Worm (Caenorhabditis elegans) whole organism, early embryonic: ENCODE results near the gene E04F6.4.

Experiments
- B0310.2 ChIP-seq: sonication (generic microtip); optimal IDR thresholded peaks from 2 replicates; lab custom pipeline; 2016; ENCODE audit warnings: mild to moderate bottlenecking, missing genetic modification characterization, missing compliant biosample characterization
- F13C5.2 ChIP-seq: sonication (generic microtip); optimal IDR thresholded peaks from 2 replicates; lab custom pipeline; 2017; ENCODE audit warnings: mild to moderate bottlenecking, missing genetic modification characterization, inconsistent platforms, missing compliant biosample characterization
- aly-1 ChIP-seq: sonication (generic microtip); optimal IDR thresholded peaks from 2 replicates; lab custom pipeline; 2016; ENCODE audit warnings: missing genetic modification characterization, missing compliant biosample characterization
- ama-1 ChIP-seq: fragments of 150-350 bp; optimal IDR thresholded peaks from 2 replicates; lab custom pipeline; 2014
- ceh-13 ChIP-seq: fragments of 200-800 bp; sonication (Bioruptor generic); optimal IDR thresholded peaks from 2 replicates; lab custom pipeline; 2018; ENCODE audit warnings: mild to moderate bottlenecking, missing genetic modification characterization, missing compliant biosample characterization
- ceh-36 ChIP-seq: sonication (generic microtip); optimal IDR thresholded peaks from 2 replicates; lab custom pipeline; 2016; ENCODE audit warnings: missing genetic modification characterization, inconsistent platforms, missing compliant biosample characterization
- ets-7 ChIP-seq: sonication (generic microtip); optimal IDR thresholded peaks from 2 replicates; lab custom pipeline; 2016; ENCODE audit warnings: missing genotype, missing genetic modification characterization, missing compliant biosample characterization
- flt-1 ChIP-seq: fragments of 200-800 bp; sonication (Bioruptor generic); IDR thresholded peaks from 2 replicates; pipeline ENCODE4 v1.3.6; 2022; ENCODE audit warnings: missing genetic modification characterization, missing compliant biosample characterization
- hmbx-1 ChIP-seq: sonication (generic microtip); optimal IDR thresholded peaks from 2 replicates; lab custom pipeline; 2016; ENCODE audit warnings: mild to moderate bottlenecking, missing genetic modification characterization, missing compliant biosample characterization
- hmg-4 ChIP-seq: fragments of 200-800 bp; sonication (Bioruptor generic); optimal IDR thresholded peaks from 2 replicates; lab custom pipeline; 2018; ENCODE audit warnings: mild to moderate bottlenecking, missing genetic modification characterization, missing compliant biosample characterization
- hnd-1 ChIP-seq: sonication (generic microtip); optimal IDR thresholded peaks from 2 replicates; lab custom pipeline; 2016; ENCODE audit warnings: missing genetic modification characterization, missing compliant biosample characterization
- pes-1 ChIP-seq: fragments of 200-800 bp; sonication (Bioruptor generic); IDR thresholded peaks from 2 replicates; pipeline ENCODE4 v1.3.6; 2022; ENCODE audit warnings: missing genetic modification reagents, missing genetic modification characterization, missing compliant biosample characterization
- scrt-1 ChIP-seq: fragments of 200-800 bp; sonication (Bioruptor generic); IDR thresholded peaks from 2 replicates; pipeline ENCODE4 v1.3.6; 2022; ENCODE audit warnings: missing genetic modification characterization, missing compliant biosample characterization
- sea-1 ChIP-seq: fragments of 200-800 bp; sonication (Bioruptor generic); conservative IDR thresholded peaks from 2 replicates; pipeline ENCODE4 v1.3.6; 2022; ENCODE audit warnings: missing genetic modification characterization, missing compliant biosample characterization
- tbx-11 ChIP-seq: fragments of 200-800 bp; sonication (Bioruptor generic); IDR thresholded peaks from 2 replicates; pipeline ENCODE4 v1.3.6; 2022; ENCODE audit warnings: missing genetic modification characterization, missing compliant biosample characterization
- tbx-37 ChIP-seq: fragments of 200-800 bp; sonication (Bioruptor generic); conservative IDR thresholded peaks from 2 replicates; pipeline ENCODE4 v1.3.6; 2022; ENCODE audit warnings: missing genetic modification reagents, missing genetic modification characterization, missing compliant biosample characterization
- tra-4 ChIP-seq: sonication (generic microtip); optimal IDR thresholded peaks from 2 replicates; lab custom pipeline; 2017; ENCODE audit warnings: missing genetic modification characterization, missing compliant biosample characterization

The E04F6.4 gene

DNA sequence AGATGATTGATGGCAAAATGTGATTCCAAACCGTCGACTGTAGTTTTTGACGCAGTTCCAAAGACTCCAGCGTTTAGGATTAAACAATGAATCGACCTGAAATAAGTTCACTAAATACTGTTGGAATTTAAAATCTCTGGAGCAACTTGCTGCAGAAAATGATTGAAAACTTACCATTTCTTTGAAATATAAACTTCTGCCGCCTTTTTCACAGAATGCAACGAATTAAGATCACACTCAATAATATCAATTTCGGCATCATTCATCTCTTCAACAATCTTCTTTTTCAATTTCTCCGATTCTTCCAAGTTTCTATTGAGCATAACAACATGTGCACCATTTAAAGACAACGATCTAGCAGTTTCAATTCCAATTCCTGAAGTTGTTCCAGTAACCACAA lies 18.4 kb downstream of the E04F6.4 start:
- TF ChIP-seq ceh-36 (tag; lab: Kevin White, UChicago) (no peak), tbx-11 (GFP tag; lab: Robert Waterston, UW) (no peak), F13C5.2 (tag; lab: Kevin White, UChicago) (no peak), ama-1 (lab: Kevin White, UChicago) (no peak)

DNA sequence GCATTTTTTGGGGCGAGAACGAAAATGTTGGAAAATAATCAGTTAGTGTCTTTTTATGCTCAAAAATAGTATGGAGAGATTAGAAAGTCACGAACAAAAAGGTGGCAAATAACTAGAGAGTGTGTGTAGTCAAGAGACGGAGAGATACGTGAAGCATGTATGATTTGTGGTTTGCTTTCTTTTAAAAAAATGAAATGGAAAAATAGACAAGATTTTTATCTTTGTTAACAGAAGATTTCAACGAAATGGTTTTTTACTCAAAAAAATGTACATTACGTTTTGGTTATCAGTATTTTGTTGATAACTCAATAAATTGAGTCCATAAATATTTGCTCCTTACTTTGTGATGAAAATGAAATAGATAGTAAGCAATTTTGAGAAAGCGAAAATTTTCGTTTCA lies 19.0 kb downstream of the E04F6.4 start, which contains the start of gene dhs-7:
Gene dhs-7 (minus strand): TSS at position 277 of the 400 bp plus-strand sequence.
- TF ChIP-seq B0310.2, result no peak
- no peak for TF ChIP-seq sea-1
- no peak for TF ChIP-seq F13C5.2 (tag; lab: Kevin White, UChicago)
- no peak for TF ChIP-seq aly-1 (tag; lab: Kevin White, UChicago)
- no peak for TF ChIP-seq flt-1 (GFP tag; lab: Robert Waterston, UW)
- no peak for TF ChIP-seq ceh-36 (tag; lab: Kevin White, UChicago)
- TF ChIP-seq tbx-37, result no peak
- TF ChIP-seq ceh-13, result no peak
- no peak for TF ChIP-seq ama-1 (lab: Kevin White, UChicago)
- no peak for TF ChIP-seq pes-1 (GFP tag; lab: Robert Waterston, UW)
- no peak for TF ChIP-seq scrt-1 (GFP tag; lab: Robert Waterston, UW)
- TF ChIP-seq tra-4 (tag; lab: Kevin White, UChicago), result no peak
- TF ChIP-seq hmg-4 (GFP tag; lab: Kevin White, UChicago), result no peak
- no peak for TF ChIP-seq hmbx-1 (tag; lab: Kevin White, UChicago)
- no peak for TF ChIP-seq ets-7 (tag; lab: Kevin White, UChicago)
- no peak for TF ChIP-seq hnd-1 (tag; lab: Kevin White, UChicago)

DNA sequence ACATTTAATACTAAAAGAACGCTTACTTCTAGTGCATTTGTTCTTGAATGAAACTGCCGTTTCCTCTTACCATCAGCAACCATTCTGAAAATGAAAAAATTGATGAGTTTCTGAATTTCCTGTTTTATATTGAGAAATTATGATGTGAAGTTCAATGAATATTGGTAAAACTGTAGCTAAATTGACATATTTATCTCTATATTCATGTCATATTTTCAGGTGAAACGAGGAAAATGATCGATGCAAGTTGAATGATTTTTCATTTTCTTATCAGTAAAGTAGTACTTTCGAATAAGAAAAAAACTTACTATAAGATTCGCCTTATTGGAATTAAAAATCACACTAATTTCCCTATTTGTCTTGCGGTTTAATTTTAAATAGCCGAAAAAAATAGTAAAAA lies 21.0 kb downstream of the E04F6.4 start, which contains the start of gene E04F6.15:
Gene E04F6.15 (minus strand): TSS at position 101 of the 400 bp plus-strand sequence.
- no peak for TF ChIP-seq tbx-11 (GFP tag; lab: Robert Waterston, UW)
- no peak for TF ChIP-seq flt-1 (GFP tag; lab: Robert Waterston, UW)
- TF ChIP-seq pes-1 (GFP tag; lab: Robert Waterston, UW), result no peak
- TF ChIP-seq ceh-13, result no peak
- TF ChIP-seq F13C5.2 (tag; lab: Kevin White, UChicago), result no peak
- TF ChIP-seq ceh-36 (tag; lab: Kevin White, UChicago), result no peak
- TF ChIP-seq sea-1, result no peak
- no peak for TF ChIP-seq ama-1 (lab: Kevin White, UChicago)
- no peak for TF ChIP-seq scrt-1 (GFP tag; lab: Robert Waterston, UW)
- TF ChIP-seq tra-4 (tag; lab: Kevin White, UChicago), result no peak
- TF ChIP-seq B0310.2, result no peak
- no peak for TF ChIP-seq tbx-37
- no peak for TF ChIP-seq ets-7 (tag; lab: Kevin White, UChicago)
- TF ChIP-seq hmbx-1 (tag; lab: Kevin White, UChicago), result no peak
- TF ChIP-seq aly-1 (tag; lab: Kevin White, UChicago), result no peak
- no peak for TF ChIP-seq hnd-1 (tag; lab: Kevin White, UChicago)
- no peak for TF ChIP-seq hmg-4 (GFP tag; lab: Kevin White, UChicago)

DNA sequence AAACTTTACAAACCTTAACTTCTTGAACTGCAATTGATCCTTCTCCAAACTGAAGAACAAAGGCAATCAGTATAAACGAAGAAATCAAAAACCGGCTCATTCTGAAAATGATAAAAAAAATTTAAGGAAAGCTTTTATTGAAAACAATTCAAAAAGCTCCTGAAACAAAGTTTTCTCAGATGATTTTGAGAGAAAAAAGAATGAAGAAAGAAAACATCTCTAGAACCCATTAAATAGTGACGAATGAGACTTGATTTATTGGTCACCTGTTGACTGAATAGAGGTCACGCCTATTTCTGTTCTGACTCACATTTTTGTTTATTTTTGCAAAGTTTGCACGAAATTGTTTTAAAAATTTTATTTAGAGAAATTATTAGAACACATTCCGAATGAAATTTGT lies 22.1 kb downstream of the E04F6.4 start, which contains the start of gene E04F6.8:
Gene E04F6.8 (minus strand): TSS at position 101 of the 400 bp plus-strand sequence.
- TF ChIP-seq hnd-1 (tag; lab: Kevin White, UChicago), result no peak
- TF ChIP-seq ama-1 (lab: Kevin White, UChicago), result no peak
- TF ChIP-seq ceh-13, result no peak
- no peak for TF ChIP-seq hmg-4 (GFP tag; lab: Kevin White, UChicago)
- no peak for TF ChIP-seq scrt-1 (GFP tag; lab: Robert Waterston, UW)
- no peak for TF ChIP-seq tbx-37
- TF ChIP-seq sea-1, result no peak
- TF ChIP-seq ets-7 (tag; lab: Kevin White, UChicago), result no peak
- TF ChIP-seq hmbx-1 (tag; lab: Kevin White, UChicago), result no peak
- TF ChIP-seq ceh-36 (tag; lab: Kevin White, UChicago), result no peak
- no peak for TF ChIP-seq aly-1 (tag; lab: Kevin White, UChicago)
- no peak for TF ChIP-seq F13C5.2 (tag; lab: Kevin White, UChicago)
- TF ChIP-seq tra-4 (tag; lab: Kevin White, UChicago), result no peak

DNA sequence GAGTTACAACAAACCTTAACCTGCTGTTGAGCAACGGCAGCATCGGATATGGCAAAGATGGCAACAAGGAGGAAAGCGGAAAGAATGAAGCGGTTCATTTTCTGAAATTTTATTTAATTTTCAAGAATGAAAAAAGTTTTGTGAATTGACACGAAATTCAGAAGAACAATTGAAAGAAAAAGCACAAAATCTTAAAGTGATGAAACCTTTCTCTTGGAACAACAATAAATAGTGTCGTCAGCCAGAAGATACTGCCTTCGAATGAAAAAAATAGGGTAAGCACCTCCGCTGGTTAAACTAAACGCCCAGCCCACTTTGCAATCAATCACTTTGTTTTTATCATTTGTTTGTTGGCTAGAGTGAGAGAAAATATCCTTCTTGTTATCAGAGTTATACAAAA lies 22.8 kb downstream of the E04F6.4 start, which contains the start of gene E04F6.9:
Gene E04F6.9 (minus strand): TSS at position 101 of the 400 bp plus-strand sequence.
- TF ChIP-seq scrt-1 (GFP tag; lab: Robert Waterston, UW), result no peak
- TF ChIP-seq tbx-37, result no peak
- TF ChIP-seq F13C5.2 (tag; lab: Kevin White, UChicago), result no peak
- TF ChIP-seq hmg-4 (GFP tag; lab: Kevin White, UChicago), result no peak
- no peak for TF ChIP-seq hnd-1 (tag; lab: Kevin White, UChicago)
- no peak for TF ChIP-seq tra-4 (tag; lab: Kevin White, UChicago)
- no peak for TF ChIP-seq tbx-11 (GFP tag; lab: Robert Waterston, UW)
- TF ChIP-seq aly-1 (tag; lab: Kevin White, UChicago), result no peak
- TF ChIP-seq hmbx-1 (tag; lab: Kevin White, UChicago), result no peak
- TF ChIP-seq ceh-36 (tag; lab: Kevin White, UChicago), result no peak
- no peak for TF ChIP-seq B0310.2
- TF ChIP-seq pes-1 (GFP tag; lab: Robert Waterston, UW), result no peak
- no peak for TF ChIP-seq sea-1
- no peak for TF ChIP-seq flt-1 (GFP tag; lab: Robert Waterston, UW)
- TF ChIP-seq ama-1 (lab: Kevin White, UChicago), result no peak
- TF ChIP-seq ceh-13, result no peak
- TF ChIP-seq ets-7 (tag; lab: Kevin White, UChicago), result no peak

DNA sequence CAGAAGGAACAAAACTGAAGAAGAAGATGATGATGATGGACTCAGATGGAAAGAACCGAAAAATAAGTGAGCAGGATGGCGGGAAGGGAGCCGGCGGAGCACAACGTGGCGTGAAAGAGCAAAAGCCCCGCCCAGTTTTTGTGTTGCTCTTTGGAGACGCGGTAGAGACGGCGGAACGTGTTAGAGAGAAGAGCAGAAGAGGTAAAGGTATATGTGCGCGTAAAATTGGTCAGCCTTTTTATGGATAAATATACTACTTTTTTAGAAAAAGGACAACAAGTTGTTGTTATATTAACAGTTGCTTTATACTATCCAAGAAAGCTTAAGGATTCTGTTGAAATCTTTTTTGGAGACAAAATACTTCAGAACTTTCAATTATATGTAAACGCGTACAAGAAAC lies 27.8 kb downstream of the E04F6.4 start, which contains the start of gene E04F6.10:
Gene E04F6.10 (minus strand): TSS at position 101 of the 400 bp plus-strand sequence.
- TF ChIP-seq hmg-4 (GFP tag; lab: Kevin White, UChicago) (no peak), ama-1 (lab: Kevin White, UChicago) (no peak), scrt-1 (GFP tag; lab: Robert Waterston, UW) (no peak)

DNA sequence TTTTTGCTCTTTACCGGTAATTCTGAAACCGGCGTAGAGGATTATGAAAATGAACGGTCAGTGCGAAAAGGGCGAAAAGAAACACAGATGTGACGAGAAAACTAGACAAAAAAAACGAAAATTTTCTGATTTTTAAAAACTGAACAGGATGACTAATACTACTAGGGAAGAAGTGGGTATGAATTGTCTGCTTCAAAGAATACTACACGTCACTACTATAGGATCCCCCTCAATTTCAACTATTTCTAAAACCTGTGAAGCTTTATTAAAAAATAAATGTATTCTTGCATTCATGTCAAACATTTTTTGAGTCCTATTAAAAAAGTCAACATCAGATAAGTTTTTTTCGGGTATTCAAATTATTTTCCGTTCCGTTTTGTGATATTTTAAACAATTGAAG lies 34.9 kb downstream of the E04F6.4 start:
- TF ChIP-seq sea-1 (no peak), tbx-37 (no peak), tbx-11 (GFP tag; lab: Robert Waterston, UW) (no peak), ets-7 (tag; lab: Kevin White, UChicago) (no peak), pes-1 (GFP tag; lab: Robert Waterston, UW) (no peak), hmg-4 (GFP tag; lab: Kevin White, UChicago) (no peak), ceh-36 (tag; lab: Kevin White, UChicago) (no peak), ama-1 (lab: Kevin White, UChicago) (no peak), ceh-13 (no peak), B0310.2 (no peak), aly-1 (tag; lab: Kevin White, UChicago) (no peak), tra-4 (tag; lab: Kevin White, UChicago) (no peak), flt-1 (GFP tag; lab: Robert Waterston, UW) (no peak), F13C5.2 (tag; lab: Kevin White, UChicago) (no peak), hmbx-1 (tag; lab: Kevin White, UChicago) (no peak), hnd-1 (tag; lab: Kevin White, UChicago) (no peak), scrt-1 (GFP tag; lab: Robert Waterston, UW) (no peak)
